Fruit fly (Drosophila melanogaster) whole organism, prepupa: Measurements from ENCODE around the gene Dbp73D.

ENCODE experiments used
- CG10631 ChIP-seq: fragments of 200-800 bp; sonication (Bioruptor generic); optimal IDR thresholded peaks from 2 replicates; lab custom pipeline; 2016; ENCODE audit warnings: missing biosample characterization, missing genetic modification characterization
- CG10669 ChIP-seq: fragments of 200-800 bp; sonication (Bioruptor generic); optimal IDR thresholded peaks from 3 replicates; lab custom pipeline; 2018; ENCODE audit warnings: missing biosample characterization, mild to moderate bottlenecking, missing genetic modification characterization, moderate library complexity
- CG11762 ChIP-seq: fragments of 200-800 bp; sonication (Bioruptor generic); optimal IDR thresholded peaks from 3 replicates; lab custom pipeline; 2016; ENCODE audit warnings: missing biosample characterization, missing genetic modification characterization; ENCODE audit not compliant: insufficient read depth
- CG15336 ChIP-seq: fragments of 200-800 bp; sonication (Bioruptor generic); IDR thresholded peaks from 2 replicates; pipeline ENCODE4 v1.3.6; 2022; ENCODE audit warnings: missing biosample characterization, missing genetic modification characterization
- CG31627 ChIP-seq: fragments of 200-800 bp; sonication (Bioruptor generic); optimal IDR thresholded peaks from 3 replicates; lab custom pipeline; 2016; ENCODE audit warnings: missing biosample characterization, missing genetic modification characterization
- CG32006 ChIP-seq: fragments of 200-800 bp; sonication (Bioruptor generic); optimal IDR thresholded peaks from 3 replicates; lab custom pipeline; 2017; ENCODE audit warnings: missing biosample characterization, mild to moderate bottlenecking, missing genetic modification characterization
- CG34406 ChIP-seq: fragments of 200-800 bp; sonication (Bioruptor generic); optimal IDR thresholded peaks from 3 replicates; lab custom pipeline; 2016; ENCODE audit warnings: missing biosample characterization, missing genetic modification characterization
- CG6163 ChIP-seq: fragments of 200-800 bp; sonication (Bioruptor generic); IDR thresholded peaks from 3 replicates; pipeline ENCODE4 v1.3.6; 2022; ENCODE audit warnings: missing biosample characterization, missing genetic modification characterization
- CG6792 ChIP-seq: fragments of 200-800 bp; sonication (Bioruptor generic); optimal IDR thresholded peaks from 3 replicates; lab custom pipeline; 2016; ENCODE audit warnings: missing biosample characterization, missing genetic modification characterization
- CG6808 ChIP-seq: fragments of 200-800 bp; sonication (Bioruptor generic); optimal IDR thresholded peaks from 3 replicates; lab custom pipeline; 2017; ENCODE audit warnings: missing biosample characterization, missing genetic modification characterization, mild to moderate bottlenecking, moderate library complexity, missing genetic modification reagents
- CG7368 ChIP-seq: fragments of 200-800 bp; sonication (Bioruptor generic); optimal IDR thresholded peaks from 3 replicates; lab custom pipeline; 2016; ENCODE audit warnings: missing biosample characterization, missing genetic modification characterization
- CG8119 ChIP-seq: fragments of 200-800 bp; sonication (Bioruptor generic); IDR thresholded peaks from 3 replicates; pipeline ENCODE4 v1.3.6; 2022; ENCODE audit warnings: missing biosample characterization, missing genetic modification characterization
- CG8632 ChIP-seq: fragments of 200-800 bp; sonication (Bioruptor generic); optimal IDR thresholded peaks from 3 replicates; lab custom pipeline; 2016; ENCODE audit warnings: missing biosample characterization, missing genetic modification characterization
- Eip75B ChIP-seq: fragments of 200-800 bp; sonication (Bioruptor generic); optimal IDR thresholded peaks from 3 replicates; lab custom pipeline; 2016; ENCODE audit warnings: missing biosample characterization, missing genetic modification characterization
- Ets21C ChIP-seq: fragments of 200-800 bp; sonication (Bioruptor generic); optimal IDR thresholded peaks from 3 replicates; lab custom pipeline; 2016; ENCODE audit warnings: missing biosample characterization, missing genetic modification characterization
- Ets96B ChIP-seq: fragments of 200-800 bp; optimal IDR thresholded peaks from 2 replicates; lab custom pipeline; 2019; ENCODE audit warnings: missing biosample characterization, mild to moderate bottlenecking, missing genetic modification characterization, moderate library complexity
- Lpt ChIP-seq: fragments of 200-800 bp; sonication (Bioruptor generic); optimal IDR thresholded peaks from 3 replicates; lab custom pipeline; 2016; ENCODE audit warnings: missing biosample characterization, missing genetic modification characterization
- OdsH ChIP-seq: fragments of 200-800 bp; sonication (Bioruptor generic); optimal IDR thresholded peaks from 3 replicates; lab custom pipeline; 2016; ENCODE audit warnings: missing biosample characterization, missing genetic modification characterization
- Smox ChIP-seq: fragments of 200-800 bp; sonication (Bioruptor generic); optimal IDR thresholded peaks from 3 replicates; lab custom pipeline; 2016; ENCODE audit warnings: missing biosample characterization, missing genetic modification characterization
- Sox102F ChIP-seq: fragments of 200-800 bp; sonication (Bioruptor generic); optimal IDR thresholded peaks from 2 replicates; lab custom pipeline; 2016; ENCODE audit warnings: missing biosample characterization, mild to moderate bottlenecking, missing genetic modification characterization
- Sox15 ChIP-seq: fragments of 200-800 bp; sonication (Bioruptor generic); optimal IDR thresholded peaks from 3 replicates; lab custom pipeline; 2016; ENCODE audit warnings: missing biosample characterization, missing genetic modification characterization
- acj6 ChIP-seq: fragments of 200-800 bp; sonication (Bioruptor generic); optimal IDR thresholded peaks from 3 replicates; lab custom pipeline; 2016; ENCODE audit warnings: missing biosample characterization, missing genetic modification characterization
- cyc ChIP-seq: fragments of 200-800 bp; sonication (Bioruptor generic); optimal IDR thresholded peaks from 3 replicates; lab custom pipeline; 2016; ENCODE audit warnings: missing biosample characterization, missing genetic modification characterization
- dsx ChIP-seq: fragments of 200-800 bp; optimal IDR thresholded peaks from 3 replicates; lab custom pipeline; 2019; ENCODE audit warnings: missing biosample characterization, mild to moderate bottlenecking, missing genetic modification characterization, moderate library complexity; ENCODE audit not compliant: poor library complexity, severe bottlenecking
- esn ChIP-seq: fragments of 200-800 bp; sonication (Bioruptor generic); optimal IDR thresholded peaks from 2 replicates; lab custom pipeline; 2016; ENCODE audit warnings: missing biosample characterization, mild to moderate bottlenecking, missing genetic modification characterization, moderate library complexity
- fkh ChIP-seq: fragments of 200-800 bp; sonication (Bioruptor generic); optimal IDR thresholded peaks from 3 replicates; lab custom pipeline; 2017; ENCODE audit warnings: missing biosample characterization, mild to moderate bottlenecking, missing genetic modification characterization, moderate library complexity
- net ChIP-seq: fragments of 200-800 bp; sonication (Bioruptor generic); optimal IDR thresholded peaks from 3 replicates; lab custom pipeline; 2016; ENCODE audit warnings: missing biosample characterization, missing genetic modification characterization
- pdm3 ChIP-seq: fragments of 200-800 bp; sonication (Bioruptor generic); optimal IDR thresholded peaks from 3 replicates; lab custom pipeline; 2016; ENCODE audit warnings: missing biosample characterization, missing genetic modification characterization
- ss ChIP-seq, 2 experiments: fragments of 200-800 bp; sonication (Bioruptor generic); optimal IDR thresholded peaks; 2 replicates in 1 of 2; 3 replicates in 1 of 2; lab custom pipeline; 2017 to 2018; ENCODE audit warnings: mild to moderate bottlenecking in 2 of 2, missing biosample characterization in 2 of 2, missing genetic modification characterization in 2 of 2, moderate library complexity in 1 of 2
- svp ChIP-seq: fragments of 200-800 bp; sonication (Bioruptor generic); peaks from one replicate; lab custom pipeline; 2016; ENCODE audit warnings: missing biosample characterization, missing genetic modification characterization

Gene Dbp73D

DNA sequence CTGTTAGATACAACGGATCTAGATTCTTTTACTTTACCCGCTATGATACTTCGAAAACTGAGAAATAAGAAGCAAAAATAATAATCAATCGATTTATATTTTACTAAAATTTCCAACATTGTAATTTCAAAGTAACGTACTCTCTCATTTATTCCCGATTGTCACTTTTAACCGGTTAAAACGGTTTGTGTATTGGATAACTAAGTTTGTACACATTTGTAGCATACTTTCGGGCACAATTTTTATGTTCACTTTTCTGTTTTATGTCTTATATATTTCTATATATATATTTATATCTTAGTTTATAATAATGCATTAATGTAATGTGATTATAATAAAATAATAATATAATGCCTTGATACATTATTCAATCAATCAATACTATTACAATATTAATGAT, 11.0 kb upstream of the Dbp73D start:
- peak; percentile 46 for TF ChIP-seq dsx
- no peak for TF ChIP-seq CG7368 (GFP tag; lab: Kevin White, UChicago)

DNA sequence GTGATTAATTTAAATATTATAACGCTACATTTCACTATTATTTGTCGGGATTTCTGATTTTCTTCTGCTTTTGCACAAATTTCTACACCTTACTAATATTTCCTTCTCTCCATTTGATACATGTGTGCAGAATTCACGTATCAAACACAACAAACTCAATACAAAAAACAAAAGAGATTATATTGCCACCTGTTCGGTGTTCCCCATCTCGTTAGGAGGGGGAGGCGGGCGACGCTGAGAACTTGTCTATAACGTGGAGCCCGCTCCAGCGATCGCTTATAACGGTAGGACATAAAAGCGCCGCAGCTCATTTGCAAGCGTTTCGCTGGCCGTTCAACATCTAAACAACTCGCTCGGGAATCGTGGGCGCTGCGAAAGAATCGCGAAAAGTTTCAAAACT, 2.6 kb upstream of the Dbp73D start, which contains the start of gene CG9701:
Gene CG9701, plus strand, starts transcription at position 301 of the 400 bp plus-strand sequence.
- TF ChIP-seq CG32006 (GFP tag; lab: Kevin White, UChicago) (no peak), svp (GFP tag; lab: Kevin White, UChicago) (no peak), acj6 (GFP tag; lab: Kevin White, UChicago) (no peak), CG10631 (GFP tag; lab: Kevin White, UChicago) (no peak), CG6163 (GFP tag; lab: Robert Waterston, UW) (no peak), pdm3 (GFP tag; lab: Kevin White, UChicago) (no peak), CG11762 (GFP tag; lab: Kevin White, UChicago) (no peak), Ets96B (tag; lab: Kevin White, UChicago) (no peak), OdsH (GFP tag; lab: Kevin White, UChicago) (no peak), CG31627 (GFP tag; lab: Kevin White, UChicago) (no peak), Sox15 (GFP tag; lab: Kevin White, UChicago) (no peak), CG8632 (GFP tag; lab: Kevin White, UChicago) (no peak), Lpt (GFP tag; lab: Kevin White, UChicago) (no peak), Sox102F (GFP tag; lab: Kevin White, UChicago) (no peak), dsx (no peak)

DNA sequence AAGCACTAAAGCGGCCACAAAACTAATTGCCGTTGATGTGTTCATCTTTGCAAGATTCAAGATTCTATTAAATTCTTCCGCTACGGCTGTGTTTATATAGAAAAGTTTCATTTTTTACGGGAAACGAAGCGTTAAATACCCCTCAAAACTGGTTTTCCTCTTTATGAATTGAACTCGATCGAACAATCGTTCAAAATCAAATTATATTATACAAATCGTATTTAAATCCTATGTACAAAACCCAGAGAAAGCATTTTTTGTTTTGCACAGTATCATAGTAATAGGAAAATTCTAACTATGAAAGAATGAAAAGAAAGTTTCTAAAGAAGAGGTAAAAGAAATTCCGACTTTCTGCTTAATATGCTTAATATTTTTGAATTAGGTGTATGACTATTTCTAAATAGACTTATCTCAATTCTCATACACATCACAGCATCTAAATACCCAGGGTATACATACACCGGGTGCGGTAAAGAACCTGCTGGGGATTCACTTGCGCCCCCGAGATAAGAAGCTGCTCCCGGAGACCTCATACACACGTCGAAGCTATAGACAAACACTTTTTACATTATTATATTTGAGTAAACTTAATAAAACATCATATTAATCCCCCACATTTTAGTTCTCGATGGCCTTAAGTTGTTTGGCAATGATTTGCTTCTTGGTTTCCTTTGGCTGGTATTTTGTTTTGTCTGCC, 2.5 kb downstream of the Dbp73D start, which contains the start of gene PGRP-SB1:
Gene PGRP-SB1, minus strand, starts transcription at position 51 of the 697 bp plus-strand sequence.
- no peak for TF ChIP-seq ss (GFP tag; optimal IDR thresholded peaks at IDR 0.05; lab: Kevin White, UChicago)
- peak; percentile 97 for TF ChIP-seq svp (GFP tag; lab: Kevin White, UChicago)
- TF ChIP-seq CG34406 (GFP tag; lab: Kevin White, UChicago), result no peak
- no peak for TF ChIP-seq Lpt (GFP tag; lab: Kevin White, UChicago)
- peak; percentile 11 for TF ChIP-seq esn (GFP tag; lab: Kevin White, UChicago)
- TF ChIP-seq Ets21C (GFP tag; lab: Kevin White, UChicago), result no peak
- TF ChIP-seq Smox (GFP tag; lab: Kevin White, UChicago), result no peak
- no peak for TF ChIP-seq CG8119 (GFP tag; lab: Robert Waterston, UW)

DNA sequence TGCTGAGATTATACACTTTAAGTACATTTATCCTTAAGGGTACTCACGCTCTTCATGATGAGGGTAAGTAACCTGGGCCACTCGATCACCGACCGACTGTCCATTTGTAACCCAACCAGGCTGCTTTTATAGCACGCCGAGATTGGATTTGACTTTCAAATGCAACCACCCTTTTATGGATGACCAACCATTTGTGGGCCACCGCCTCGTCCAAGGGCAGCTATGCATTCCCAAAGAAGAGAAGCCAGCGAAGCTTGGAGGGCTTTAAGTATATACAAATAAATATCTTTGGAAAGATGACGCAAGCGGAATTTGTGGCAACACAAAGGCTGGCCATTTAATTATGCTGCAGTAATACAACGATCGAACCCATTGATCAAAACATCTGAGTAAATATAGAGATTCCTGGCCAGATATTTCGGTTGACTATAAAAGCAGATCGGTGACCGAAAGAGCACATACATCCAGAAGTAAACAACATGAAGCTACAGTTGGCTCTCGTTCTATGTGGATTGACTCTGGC, 4.5 kb downstream of the Dbp73D start, which contains the start of the genes CG13026 and PGRP-SB2:
Gene CG13026, minus strand, starts transcription at position 101 of the 523 bp plus-strand sequence.
Gene PGRP-SB2, plus strand, starts transcription at position 473 of the 523 bp plus-strand sequence.
- TF ChIP-seq cyc (GFP tag; lab: Kevin White, UChicago) (no peak), Eip75B (GFP tag; lab: Kevin White, UChicago) (no peak), Sox102F (GFP tag; lab: Kevin White, UChicago) (no peak), CG10669 (no peak)

DNA sequence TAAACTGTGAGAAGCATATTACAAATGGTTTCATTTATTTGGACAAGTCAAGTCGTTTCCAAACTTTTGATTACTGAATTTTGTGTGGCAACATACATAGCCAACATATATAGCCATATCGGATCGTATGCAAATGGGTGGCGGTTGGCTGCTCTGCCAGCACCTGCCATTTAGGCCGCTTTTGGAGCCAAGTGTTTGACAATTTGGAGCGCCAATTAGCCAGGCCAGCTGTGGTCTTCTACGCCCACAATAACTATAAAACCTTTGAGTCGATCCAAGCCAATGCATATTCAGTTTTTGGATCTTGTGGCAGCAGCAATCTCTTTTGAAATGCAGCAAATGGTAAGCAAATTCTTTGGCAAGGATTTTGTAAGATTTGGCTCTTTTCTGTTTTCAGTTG, 6.1 kb downstream of the Dbp73D start, which contains the start of gene CG13031:
Gene CG13031, plus strand, starts transcription at position 301 of the 400 bp plus-strand sequence.
- TF ChIP-seq fkh (GFP tag; lab: Kevin White, UChicago) (no peak), CG6808 (GFP tag; lab: Kevin White, UChicago) (no peak)
- TF ChIP-seq, all 60 proteins: peak for 0

DNA sequence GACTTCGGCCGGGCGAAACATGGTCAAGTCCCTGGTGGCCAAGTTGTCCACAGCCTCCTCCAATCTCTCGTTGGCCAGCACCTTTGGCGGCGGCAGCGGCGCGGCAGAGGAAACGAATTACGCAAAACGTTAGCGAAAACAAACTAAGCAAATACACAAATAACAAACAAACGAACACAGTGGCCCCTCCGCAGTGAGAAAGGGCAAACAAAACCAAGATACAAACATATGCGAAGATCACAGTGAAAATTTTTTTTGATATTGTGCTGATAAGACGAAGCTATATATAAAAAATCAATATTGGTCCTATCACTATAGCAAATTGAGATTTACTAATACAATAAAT, 16.5 kb downstream of the Dbp73D start:
- TF ChIP-seq Ets21C (GFP tag; lab: Kevin White, UChicago), result no peak
- TF ChIP-seq OdsH (GFP tag; lab: Kevin White, UChicago), result no peak
- TF ChIP-seq CG31627 (GFP tag; lab: Kevin White, UChicago), result peak; percentile 9
- peak; percentile 92 for TF ChIP-seq fkh (GFP tag; lab: Kevin White, UChicago)
- no peak for TF ChIP-seq net (GFP tag; lab: Kevin White, UChicago)
- TF ChIP-seq CG6792 (GFP tag; lab: Kevin White, UChicago), result no peak
- 0 out of 2 replicates have a peak, but pooled peaks have one; percentile 37 for TF ChIP-seq CG15336 (GFP tag; lab: Robert Waterston, UW)
